Worm (Caenorhabditis elegans): ENCODE data around the gene mxl-2.

DNA sequence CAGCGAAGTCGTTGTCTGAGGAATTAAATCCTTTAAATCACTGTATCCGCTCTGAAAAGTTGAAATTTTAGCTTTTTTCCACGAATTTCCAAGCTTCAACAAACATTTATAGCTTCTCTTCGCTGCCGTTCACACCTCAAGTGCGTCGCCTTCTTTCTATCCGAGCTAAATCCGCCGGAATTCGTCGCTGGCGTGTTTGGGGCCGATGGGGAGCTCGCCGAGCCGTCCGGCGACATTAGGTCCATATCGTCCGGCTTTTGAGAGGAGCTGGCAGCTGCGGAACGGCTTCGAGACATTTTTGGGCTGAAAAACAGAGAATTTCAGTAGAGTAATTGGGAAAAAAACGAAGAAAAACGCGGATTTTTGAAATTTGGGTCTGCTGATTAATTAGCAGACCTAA lies at the start of gene mxl-2:
- TF ChIP-seq nhr-28 (tag; optimal IDR thresholded peaks at IDR 0.05): no peak
- no peak for TF ChIP-seq elt-1 (tag; optimal IDR thresholded peaks at IDR 0.05; ENCODE audit: borderline replicate concordance, insufficient read depth)
- no peak for TF ChIP-seq sptf-1 (tag; optimal IDR thresholded peaks at IDR 0.05)
- no peak for TF ChIP-seq nhr-76 (tag; optimal IDR thresholded peaks at IDR 0.05)
- TF ChIP-seq ceh-43 (GFP tag; optimal IDR thresholded peaks at IDR 0.05): no peak
- TF ChIP-seq unc-39 (tag; optimal IDR thresholded peaks at IDR 0.05): no peak

Measured in whole organism, mixed stage, embryonic.